Worm (Caenorhabditis elegans): ENCODE data around the gene T09B9.3.

T09B9.3 gene

DNA sequence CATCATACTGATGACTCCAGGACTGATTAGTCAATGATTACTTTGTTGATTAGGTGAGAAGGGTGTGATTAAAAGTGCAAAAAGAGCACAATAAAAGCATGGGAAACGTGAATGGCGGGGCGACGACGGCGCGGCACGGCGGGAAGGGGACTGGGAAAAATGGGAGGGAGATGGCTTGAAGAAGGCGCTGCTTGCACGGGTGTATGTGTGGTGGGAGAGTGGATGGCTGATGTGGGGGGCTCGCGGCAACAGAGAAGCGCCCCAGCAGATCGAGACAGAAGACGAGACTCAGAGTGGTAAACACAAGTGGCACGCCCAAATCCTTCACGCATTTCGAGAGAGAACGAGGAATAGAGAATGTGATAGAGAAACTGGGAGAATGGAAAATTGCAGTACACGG is 23.4 kb downstream of the T09B9.3 start, which contains the start of gene F15G9.5 (continued):
- TF ChIP-seq zip-4 (GFP tag; optimal IDR thresholded peaks at IDR 0.05) = no peak
- TF ChIP-seq tlp-1 (tag; optimal IDR thresholded peaks at IDR 0.05) = no peak
- no peak for TF ChIP-seq C16A3.4 (tag; optimal IDR thresholded peaks at IDR 0.05)
- TF ChIP-seq ceh-82 (tag; optimal IDR thresholded peaks at IDR 0.05) = peak in 2 of 3 experiments; percentile 21 to 30
- TF ChIP-seq isw-1 (GFP tag; IDR thresholded peaks at IDR 0.05) = no peak
- no peak for TF ChIP-seq sup-37 (GFP tag; optimal IDR thresholded peaks at IDR 0.05)
- no peak for TF ChIP-seq pax-3 (tag; optimal IDR thresholded peaks at IDR 0.05)
- no peak for TF ChIP-seq aha-1 (tag; optimal IDR thresholded peaks at IDR 0.05)
- TF ChIP-seq jun-1 (tag; optimal IDR thresholded peaks at IDR 0.05) = no peak
- TF ChIP-seq nhr-20 (tag; optimal IDR thresholded peaks at IDR 0.05) = no peak
- no peak for TF ChIP-seq skn-1 (tag; optimal IDR thresholded peaks at IDR 0.05)
- TF ChIP-seq fkh-10 (GFP tag; optimal IDR thresholded peaks at IDR 0.05) = peak; percentile 36
- no peak for TF ChIP-seq blmp-1 (tag; optimal IDR thresholded peaks at IDR 0.05)
- TF ChIP-seq rnt-1 (tag; optimal IDR thresholded peaks at IDR 0.05) = peak; percentile 49
- TF ChIP-seq fkh-4 (tag; optimal IDR thresholded peaks at IDR 0.05; ENCODE audit: borderline replicate concordance) = no peak
- TF ChIP-seq nhr-76 (tag; optimal IDR thresholded peaks at IDR 0.05) = no peak
- TF ChIP-seq lin-14 (GFP tag; optimal IDR thresholded peaks at IDR 0.05) = peak; percentile 71
- no peak for TF ChIP-seq nhr-77 (tag; optimal IDR thresholded peaks at IDR 0.05)
- no peak for TF ChIP-seq ceh-63 (GFP tag; optimal IDR thresholded peaks at IDR 0.05)
- TF ChIP-seq elt-2 (tag; optimal IDR thresholded peaks at IDR 0.05) = no peak
- no peak for TF ChIP-seq aly-2 (tag; optimal IDR thresholded peaks at IDR 0.05)
- TF ChIP-seq mep-1 (tag; optimal IDR thresholded peaks at IDR 0.05) = no peak
- TF ChIP-seq lin-35 (GFP tag; optimal IDR thresholded peaks at IDR 0.05) = no peak
- no peak for TF ChIP-seq egl-13 (tag; optimal IDR thresholded peaks at IDR 0.05)
- peak; percentile 15 for TF ChIP-seq nhr-47 (tag; optimal IDR thresholded peaks at IDR 0.05)

DNA sequence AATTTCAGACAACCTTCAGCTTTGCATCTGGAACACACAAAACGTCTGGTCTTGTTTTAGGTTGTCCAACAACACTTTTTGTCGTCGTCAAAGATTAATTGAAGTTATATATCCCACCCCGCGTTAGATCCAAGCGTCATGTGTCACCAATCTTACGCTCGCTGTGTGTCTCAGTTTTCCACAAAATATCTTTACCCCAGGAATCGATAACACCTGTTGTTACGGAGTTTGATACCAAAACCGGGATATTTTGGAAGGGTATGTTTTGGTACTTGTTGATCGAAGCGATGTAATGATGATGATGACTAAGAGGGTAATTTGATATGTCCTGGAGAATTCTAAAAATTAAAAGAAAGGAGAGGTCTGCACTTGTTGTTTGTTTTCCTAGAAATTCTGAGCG is 25.7 kb downstream of the T09B9.3 start:
- TF ChIP-seq pqm-1 (tag; optimal IDR thresholded peaks at IDR 0.05) (no peak), nhr-71 (tag; optimal IDR thresholded peaks at IDR 0.05) (peak; percentile 17), grh-1 (GFP tag; IDR thresholded peaks at IDR 0.05) (no peak), rnt-1 (tag; optimal IDR thresholded peaks at IDR 0.05) (peak; percentile 45), elt-2 (tag; optimal IDR thresholded peaks at IDR 0.05) (no peak), dsc-1 (tag; optimal IDR thresholded peaks at IDR 0.05) (peak; percentile 77), ets-5 (GFP tag; IDR thresholded peaks at IDR 0.05) (no peak), unc-30 (tag; optimal IDR thresholded peaks at IDR 0.05) (no peak), efl-1 (optimal IDR thresholded peaks at IDR 0.05) (no peak), efl-1 (GFP tag; optimal IDR thresholded peaks at IDR 0.05 in 1 of 2) (peak in 1 of 2 experiments; percentile 79), zip-4 (GFP tag; optimal IDR thresholded peaks at IDR 0.05) (no peak), pag-3 (tag; optimal IDR thresholded peaks at IDR 0.05; ENCODE audit: borderline replicate concordance, insufficient read depth) (no peak), sox-4 (tag; optimal IDR thresholded peaks at IDR 0.05) (no peak)

DNA sequence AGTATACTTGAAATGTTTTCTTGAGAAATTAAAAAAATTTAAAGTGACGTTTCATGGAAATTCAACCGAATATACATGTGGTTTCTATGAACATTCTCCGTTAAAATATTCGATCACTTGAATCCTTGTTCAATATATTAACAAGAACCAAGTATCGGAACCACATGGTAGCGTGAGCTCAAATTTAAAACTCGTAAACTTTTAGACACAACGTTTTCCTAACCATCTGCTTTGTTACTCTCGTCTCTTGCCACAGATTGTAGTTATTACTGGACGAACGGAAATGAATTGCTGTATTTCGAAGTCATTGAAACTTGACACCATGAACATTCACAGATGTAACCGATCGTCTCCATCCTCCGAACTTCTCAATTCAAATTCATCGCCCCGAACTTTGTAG is 42.1 kb downstream of the T09B9.3 start:
- no peak for TF ChIP-seq ceh-8 (GFP tag; optimal IDR thresholded peaks at IDR 0.05)
- no peak for TF ChIP-seq tlp-1 (tag; optimal IDR thresholded peaks at IDR 0.05)
- no peak for TF ChIP-seq zip-4 (GFP tag; optimal IDR thresholded peaks at IDR 0.05)
- peak; percentile 96 for TF ChIP-seq dsc-1 (tag; optimal IDR thresholded peaks at IDR 0.05)
- TF ChIP-seq lin-14 (GFP tag; optimal IDR thresholded peaks at IDR 0.05) = no peak
- no peak for TF ChIP-seq nhr-77 (tag; optimal IDR thresholded peaks at IDR 0.05)
- no peak for TF ChIP-seq aly-2 (tag; optimal IDR thresholded peaks at IDR 0.05)
- peak; percentile 77 for TF ChIP-seq fkh-4 (tag; optimal IDR thresholded peaks at IDR 0.05; ENCODE audit: borderline replicate concordance)
- no peak for TF ChIP-seq lin-13 (GFP tag; optimal IDR thresholded peaks at IDR 0.05)
- TF ChIP-seq mab-9 (GFP tag; IDR thresholded peaks at IDR 0.05) = no peak
- TF ChIP-seq nhr-237 (tag; optimal IDR thresholded peaks at IDR 0.05) = no peak
- TF ChIP-seq tbx-2 (tag; optimal IDR thresholded peaks at IDR 0.05) = no peak
- no peak for TF ChIP-seq ztf-11 (tag; optimal IDR thresholded peaks at IDR 0.05)
- TF ChIP-seq dpl-1 (GFP tag; optimal IDR thresholded peaks at IDR 0.05) = no peak
- no peak for TF ChIP-seq lir-3 (tag; optimal IDR thresholded peaks at IDR 0.05; ENCODE audit: poor library complexity)
- no peak for TF ChIP-seq jun-1 (tag; optimal IDR thresholded peaks at IDR 0.05)

Measured in whole organism, L1 larva.